Fruit fly (Drosophila melanogaster) whole organism, wandering third instar larva: ENCODE results near the gene CG3402.

Experiments used
- Abd-B ChIP-seq: fragments of >200 bp; optimal IDR thresholded peaks from 2 replicates; lab custom pipeline; 2017; ENCODE audit warnings: missing biosample characterization, missing genetic modification characterization
- CG32264 ChIP-seq: fragments of 200-800 bp; sonication (Bioruptor generic); optimal IDR thresholded peaks from 2 replicates; lab custom pipeline; 2016; ENCODE audit warnings: missing biosample characterization, missing genetic modification characterization
- CG9705 ChIP-seq: fragments of 200-800 bp; sonication (Bioruptor generic); optimal IDR thresholded peaks from 2 replicates; lab custom pipeline; 2018; ENCODE audit warnings: missing biosample characterization, mild to moderate bottlenecking, missing genetic modification characterization
- CrebA ChIP-seq: fragments of 200-800 bp; sonication (Bioruptor generic); optimal IDR thresholded peaks from 2 replicates; lab custom pipeline; 2016; ENCODE audit warnings: missing biosample characterization, mild to moderate bottlenecking, missing genetic modification characterization, borderline replicate concordance
- Dfd ChIP-seq: fragments of >200 bp; optimal IDR thresholded peaks from 2 replicates; lab custom pipeline; 2017; ENCODE audit warnings: missing biosample characterization, missing genetic modification characterization
- Dif ChIP-seq: fragments of 200-275, 200-300 bp; sonication (Bioruptor generic); optimal IDR thresholded peaks from 2 replicates; lab custom pipeline; 2018; ENCODE audit warnings: missing biosample characterization, missing genetic modification characterization; ENCODE audit not compliant: partially characterized antibody
- GATAd ChIP-seq: sonication (Bioruptor generic); optimal IDR thresholded peaks from 2 replicates; lab custom pipeline; 2016; ENCODE audit warnings: missing biosample characterization, missing genetic modification characterization
- HLH106 ChIP-seq: fragments of 200-800 bp; optimal IDR thresholded peaks from 3 replicates; lab custom pipeline; 2019; ENCODE audit warnings: missing biosample characterization, mild to moderate bottlenecking, missing genetic modification characterization, moderate library complexity
- Hnf4 ChIP-seq: fragments of 200-800 bp; sonication (Bioruptor generic); optimal IDR thresholded peaks from 2 replicates; lab custom pipeline; 2016; ENCODE audit warnings: missing biosample characterization, mild to moderate bottlenecking, missing genetic modification characterization
- Hr78 ChIP-seq: fragments of >200 bp; optimal IDR thresholded peaks from 2 replicates; lab custom pipeline; 2017; ENCODE audit warnings: missing biosample characterization, missing genetic modification characterization
- Hr83 ChIP-seq: fragments of 200-300 bp; sonication (Bioruptor generic); optimal IDR thresholded peaks from 2 replicates; lab custom pipeline; 2016; ENCODE audit warnings: missing biosample characterization, mild to moderate bottlenecking, missing genetic modification characterization, moderate library complexity; ENCODE audit not compliant: poor library complexity, severe bottlenecking
- Jra ChIP-seq: sonication (Bioruptor generic); optimal IDR thresholded peaks from 2 replicates; lab custom pipeline; 2016; ENCODE audit warnings: missing biosample characterization, missing genetic modification characterization
- Mio ChIP-seq: sonication (Bioruptor generic); optimal IDR thresholded peaks from 2 replicates; lab custom pipeline; 2016; ENCODE audit warnings: missing biosample characterization, missing genetic modification characterization
- Myc ChIP-seq: fragments of >200 bp; optimal IDR thresholded peaks from 2 replicates; lab custom pipeline; 2017
- N ChIP-seq: fragments of >200 bp; optimal IDR thresholded peaks from 2 replicates; lab custom pipeline; 2018; ENCODE audit warnings: missing biosample characterization, missing external identifiers, missing genetic modification characterization
- OdsH ChIP-seq: fragments of 200-800 bp; sonication (Bioruptor generic); optimal IDR thresholded peaks from 2 replicates; lab custom pipeline; 2016; ENCODE audit warnings: missing biosample characterization, mild to moderate bottlenecking, missing genetic modification characterization
- Rel ChIP-seq, 2 experiments: fragments of 200-800 bp; sonication (Bioruptor generic) in 1 of 2; optimal IDR thresholded peaks; 2 replicates in 1 of 2; 3 replicates in 1 of 2; lab custom pipeline; 2016 to 2019; ENCODE audit warnings: mild to moderate bottlenecking in 2 of 2, missing biosample characterization in 2 of 2, missing genetic modification characterization in 2 of 2, moderate library complexity in 1 of 2
- Sp1 ChIP-seq: fragments of 200-800 bp; sonication (Bioruptor generic); optimal IDR thresholded peaks from 3 replicates; lab custom pipeline; 2019; ENCODE audit warnings: missing biosample characterization, mild to moderate bottlenecking, missing genetic modification characterization, moderate library complexity
- Vsx2 ChIP-seq: fragments of 200-300, 225-300 bp; sonication (Bioruptor generic); optimal IDR thresholded peaks from 2 replicates; lab custom pipeline; 2018; ENCODE audit warnings: missing biosample characterization, missing genetic modification characterization; ENCODE audit not compliant: partially characterized antibody
- br ChIP-seq: fragments of 200-800 bp; sonication (Bioruptor generic); optimal IDR thresholded peaks from 2 replicates; lab custom pipeline; 2016; ENCODE audit warnings: missing biosample characterization, missing genetic modification characterization
- brk ChIP-seq: fragments of 200-800 bp; sonication (Bioruptor generic); optimal IDR thresholded peaks from 2 replicates; lab custom pipeline; 2016; ENCODE audit warnings: missing biosample characterization, mild to moderate bottlenecking, missing genetic modification characterization
- dl ChIP-seq, 2 experiments: fragments of 175-275, 200-275 bp in 1 of 2; fragments of 200-275 bp in 1 of 2; sonication (Bioruptor generic); optimal IDR thresholded peaks; lab custom pipeline; 2018; ENCODE audit warnings: mild to moderate bottlenecking in 2 of 2, missing biosample characterization in 2 of 2, missing genetic modification characterization in 2 of 2, moderate library complexity in 2 of 2; ENCODE audit not compliant: partially characterized antibody in 2 of 2, insufficient read depth in 1 of 2
- dmrt93B ChIP-seq: fragments of 200-800 bp; sonication (Bioruptor generic); optimal IDR thresholded peaks from 2 replicates; lab custom pipeline; 2018; ENCODE audit warnings: missing biosample characterization, mild to moderate bottlenecking, missing genetic modification characterization
- dsf ChIP-seq: sonication (Bioruptor generic); optimal IDR thresholded peaks from 2 replicates; lab custom pipeline; 2016; ENCODE audit warnings: missing biosample characterization, missing genetic modification characterization, borderline replicate concordance
- ey ChIP-seq: fragments of 200-800 bp; sonication (Bioruptor generic); optimal IDR thresholded peaks from 2 replicates; lab custom pipeline; 2016; ENCODE audit warnings: missing biosample characterization, missing genetic modification characterization
- foxo ChIP-seq, 2 experiments: fragments of 200-800 bp; sonication (Bioruptor generic); optimal IDR thresholded peaks; 2 replicates in 1 of 2; 3 replicates in 1 of 2; lab custom pipeline; 2016 to 2017; ENCODE audit warnings: missing biosample characterization in 2 of 2, missing genetic modification characterization in 2 of 2
- fru ChIP-seq: fragments of 200-800 bp; sonication (Bioruptor generic); optimal IDR thresholded peaks from 3 replicates; lab custom pipeline; 2016; ENCODE audit warnings: missing biosample characterization, mild to moderate bottlenecking, missing genetic modification characterization
- h ChIP-seq: fragments of 200-800 bp; sonication (Bioruptor generic); optimal IDR thresholded peaks from 3 replicates; lab custom pipeline; 2016; ENCODE audit warnings: missing biosample characterization, mild to moderate bottlenecking, missing genetic modification characterization
- jim ChIP-seq: fragments of 175-275, 200-325 bp; sonication (Bioruptor generic); optimal IDR thresholded peaks from 2 replicates; lab custom pipeline; 2016; ENCODE audit warnings: missing biosample characterization, mild to moderate bottlenecking, missing genetic modification characterization
- lola ChIP-seq: fragments of >200 bp; optimal IDR thresholded peaks from 2 replicates; lab custom pipeline; 2017; ENCODE audit warnings: missing biosample characterization, missing genetic modification characterization
- pan ChIP-seq: fragments of >200 bp; optimal IDR thresholded peaks from 2 replicates; lab custom pipeline; 2017
- psq ChIP-seq: fragments of 200-800 bp; sonication (Bioruptor generic); optimal IDR thresholded peaks from 3 replicates; lab custom pipeline; 2017; ENCODE audit warnings: missing biosample characterization, mild to moderate bottlenecking, missing genetic modification characterization, moderate library complexity
- rgr ChIP-seq: fragments of 200-800 bp; sonication (Bioruptor generic); optimal IDR thresholded peaks from 3 replicates; lab custom pipeline; 2016; ENCODE audit warnings: missing biosample characterization, mild to moderate bottlenecking, missing genetic modification characterization
- sage ChIP-seq: fragments of 200-800 bp; sonication (Bioruptor generic); optimal IDR thresholded peaks from 2 replicates; lab custom pipeline; 2016; ENCODE audit warnings: missing biosample characterization, mild to moderate bottlenecking, missing genetic modification characterization
- sv ChIP-seq: fragments of 200-800 bp; sonication (Bioruptor generic); optimal IDR thresholded peaks from 3 replicates; lab custom pipeline; 2016; ENCODE audit warnings: missing biosample characterization, missing genetic modification characterization
- tai ChIP-seq: sonication (Bioruptor generic); optimal IDR thresholded peaks from 2 replicates; lab custom pipeline; 2016; ENCODE audit warnings: missing biosample characterization, missing genetic modification characterization
- usp ChIP-seq: fragments of >200 bp; optimal IDR thresholded peaks from 2 replicates; lab custom pipeline; 2017; ENCODE audit warnings: missing biosample characterization, missing genetic modification characterization
- woc ChIP-seq: sonication (Bioruptor generic); optimal IDR thresholded peaks from 2 replicates; lab custom pipeline; 2016; ENCODE audit warnings: missing biosample characterization, mild to moderate bottlenecking, missing genetic modification characterization

Gene CG3402

DNA sequence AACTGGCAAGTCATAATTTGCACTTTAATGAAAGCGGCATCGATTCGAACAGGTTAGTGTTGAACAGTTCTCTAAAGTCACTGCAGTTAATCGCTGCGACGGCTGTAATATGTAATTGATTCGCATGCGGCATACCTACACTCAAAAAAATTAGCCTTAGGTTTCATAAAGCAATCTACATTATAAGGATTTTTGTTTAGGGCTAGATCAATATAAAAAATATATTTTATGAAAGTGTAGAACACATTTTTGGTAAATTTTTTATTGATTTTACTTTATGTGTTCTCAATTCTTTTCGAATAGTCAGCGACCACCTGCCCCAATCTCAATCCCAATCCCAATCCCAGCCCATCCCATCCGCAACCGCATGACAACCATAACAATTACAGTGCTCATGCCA lies 5.6 kb upstream of the CG3402 start:
- TF ChIP-seq Vsx2 (no peak), tai (no peak), fru (GFP tag; lab: Kevin White, UChicago) (no peak)

DNA sequence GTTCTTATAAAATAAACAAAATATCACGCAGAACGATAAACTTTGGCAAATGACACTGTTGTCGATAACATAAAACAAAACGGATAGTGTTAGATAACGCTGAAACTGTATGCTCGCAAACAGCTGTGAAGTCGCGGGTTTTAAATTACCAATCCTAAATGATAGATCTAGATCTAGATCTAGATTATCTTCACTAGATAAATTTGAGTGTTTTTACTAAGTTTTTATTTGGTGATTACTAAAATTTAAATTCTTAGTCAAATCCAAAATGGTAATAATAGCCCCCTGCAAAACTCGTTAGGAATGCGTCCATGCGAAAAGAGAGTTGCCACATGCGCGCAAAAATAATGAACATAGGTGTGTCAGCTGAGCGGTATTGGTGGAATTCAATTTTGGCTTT lies 1.3 kb upstream of the CG3402 start, which contains the start of the genes MED30 and Rev1:
TSS of gene MED30 (minus strand) at position 71 of the 400 bp plus-strand sequence.
TSS of gene Rev1 (plus strand) at position 345 of the 400 bp plus-strand sequence.
- TF ChIP-seq Mio (peak; percentile 86), Hnf4 (GFP tag; lab: Kevin White, UChicago) (peak; percentile 98), CrebA (no peak), ey (GFP tag; lab: Kevin White, UChicago) (peak; percentile 97), dsf (GFP tag; lab: Kevin White, UChicago) (peak; percentile 94), Jra (GFP tag; lab: Kevin White, UChicago) (peak; percentile 97), br (GFP tag; lab: Kevin White, UChicago) (peak; percentile 96), Hr83 (GFP tag; lab: Kevin White, UChicago) (peak; percentile 96), CG32264 (GFP tag; lab: Kevin White, UChicago) (peak; percentile 92), OdsH (GFP tag; lab: Kevin White, UChicago) (peak; percentile 96), Rel (GFP tag; optimal IDR thresholded peaks at IDR 0.05; lab: Kevin White, UChicago) (peak; percentile 56), Rel (tag; optimal IDR thresholded peaks at IDR 0.05; lab: Kevin White, UChicago) (peak; percentile 68), Dfd (GFP tag; lab: Kevin White, UChicago) (no peak), N (GFP tag; lab: Kevin White, UChicago) (no peak), Hr78 (no peak), brk (GFP tag; lab: Kevin White, UChicago) (no peak), HLH106 (tag; lab: Kevin White, UChicago) (peak; percentile 93), rgr (GFP tag; lab: Kevin White, UChicago) (peak; percentile 97), foxo (GFP tag; optimal IDR thresholded peaks at IDR 0.05; lab: Kevin White, UChicago) (peak; percentile 68 to 98), Dif (no peak), dl (GFP tag; optimal IDR thresholded peaks at IDR 0.05; lab: Kevin White, UChicago; ENCODE audit: insufficient read depth in 1 of 2, partially characterized antibody in 2 of 2) (no peak), pan (lab: Kevin White, UChicago) (no peak), h (GFP tag; lab: Kevin White, UChicago) (peak; percentile 97), fru (GFP tag; lab: Kevin White, UChicago) (peak; percentile 97), Sp1 (peak; percentile 89), lola (GFP tag; lab: Kevin White, UChicago) (no peak), usp (GFP tag; lab: Kevin White, UChicago) (no peak), jim (GFP tag; lab: Kevin White, UChicago) (peak; percentile 90), GATAd (GFP tag; lab: Kevin White, UChicago) (peak; percentile 83), sv (peak; percentile 96), psq (GFP tag; lab: Kevin White, UChicago) (peak; percentile 90), Vsx2 (no peak), sage (GFP tag; lab: Kevin White, UChicago) (peak; percentile 85), dmrt93B (GFP tag; lab: Kevin White, UChicago) (peak; percentile 80), CG9705 (GFP tag; lab: Kevin White, UChicago) (peak; percentile 87), woc (peak; percentile 89), Myc (lab: Kevin White, UChicago) (peak; percentile 24), tai (no peak), Abd-B (no peak)
